Fruit fly (Drosophila melanogaster) Kc167 (cell line): ENCODE data around the gene Tom40.

ENCODE experiments used
- insv ChIP-seq: fragments of >200 bp; optimal IDR thresholded peaks from 3 replicates; lab custom pipeline; 2018; ENCODE audit warnings: missing external identifiers
- psq ChIP-seq: fragments of >200 bp; optimal IDR thresholded peaks from 2 replicates; lab custom pipeline; 2017; ENCODE audit warnings: missing external identifiers

DNA sequence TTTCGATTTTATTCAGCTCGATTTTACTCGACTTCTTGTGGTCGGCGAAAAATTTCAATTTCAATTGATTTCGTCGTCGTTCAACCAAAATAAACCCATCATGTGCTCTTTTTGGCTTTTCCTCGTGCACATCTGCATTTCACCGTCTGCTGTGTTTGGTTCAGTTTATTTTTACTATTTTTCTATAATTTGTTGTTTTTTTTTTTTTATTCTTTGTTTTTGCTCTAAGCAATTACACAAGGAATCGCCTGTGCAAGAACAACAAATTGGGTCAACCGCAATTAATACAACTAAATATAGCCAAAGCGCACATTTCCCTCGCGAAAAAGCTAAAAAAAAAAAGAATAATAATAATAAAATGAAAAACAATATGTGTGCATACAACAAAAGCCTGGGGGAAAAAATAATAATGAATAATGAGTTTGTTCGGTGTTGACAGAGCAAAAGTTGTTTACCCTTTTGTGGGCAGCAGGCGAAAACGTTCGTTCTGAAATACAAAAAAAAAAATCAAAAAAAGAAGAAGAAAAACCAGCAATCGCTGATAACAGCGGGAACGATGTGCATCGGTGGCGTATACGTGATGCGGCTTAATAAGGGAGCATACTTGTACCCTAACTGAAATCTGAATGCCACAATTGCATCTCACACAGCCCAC, 37.0 kb upstream of the Tom40 start:
- TF ChIP-seq psq, result no peak
- no peak for TF ChIP-seq insv (lab: Kevin White, UChicago)
